Fruit fly (Drosophila melanogaster) ovary, adult (tissue): ENCODE results near the gene CG7728.

Experiments used
- CG17801 ChIP-seq: fragments of 200-800 bp; optimal IDR thresholded peaks from 2 replicates; lab custom pipeline; 2019; ENCODE audit warnings: missing biosample characterization, mild to moderate bottlenecking, missing genetic modification characterization, moderate library complexity; ENCODE audit not compliant: partially characterized antibody

CG7728 gene

dm6 chr3L:17008911-17009364, 7.4 kb upstream of the CG7728 start:
- TF ChIP-seq CG17801, result no peak

- peak; percentile 82 for TF ChIP-seq CG17801
These were observed 6.4 kb upstream of the CG7728 start for dm6 chr3L:17009715-17010491.

DNA sequence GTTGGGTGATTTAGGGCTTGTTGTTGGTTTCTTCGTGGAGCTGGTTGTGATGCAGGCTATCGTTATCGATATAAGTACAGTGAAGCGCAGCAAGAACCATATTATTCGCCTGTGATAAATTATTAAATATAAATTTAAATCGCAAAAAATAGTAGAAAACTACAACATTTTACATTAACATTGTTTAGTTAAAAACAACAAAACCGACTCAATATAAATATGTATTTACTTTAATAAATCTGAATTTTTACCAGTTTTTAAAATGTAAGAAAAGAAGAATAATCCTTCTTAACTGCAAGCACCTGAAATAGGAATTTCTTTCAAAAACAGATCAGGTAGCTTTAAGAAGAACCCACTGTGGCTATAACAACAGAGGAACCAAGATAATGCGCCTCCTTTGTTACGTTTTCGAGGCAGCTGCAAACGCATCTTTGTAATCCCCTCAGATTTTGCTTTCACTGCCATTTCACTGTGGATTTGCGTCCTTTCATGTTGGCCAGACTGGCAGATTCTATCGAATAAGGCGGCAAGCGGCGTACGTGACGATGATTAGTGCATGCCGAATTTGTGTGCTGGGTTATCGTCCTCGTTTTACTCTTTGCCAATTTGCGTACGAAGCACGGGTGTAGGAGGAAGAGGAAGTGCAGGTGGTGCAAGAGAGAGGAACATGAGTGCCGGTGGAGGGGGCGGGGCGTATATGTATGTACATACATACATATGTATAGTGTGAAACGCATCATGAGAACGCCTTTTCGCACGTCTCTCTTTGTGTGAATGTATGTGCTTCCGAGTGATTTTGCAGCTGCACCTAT, 5.6 kb upstream of the CG7728 start:
- TF ChIP-seq CG17801, result no peak

DNA sequence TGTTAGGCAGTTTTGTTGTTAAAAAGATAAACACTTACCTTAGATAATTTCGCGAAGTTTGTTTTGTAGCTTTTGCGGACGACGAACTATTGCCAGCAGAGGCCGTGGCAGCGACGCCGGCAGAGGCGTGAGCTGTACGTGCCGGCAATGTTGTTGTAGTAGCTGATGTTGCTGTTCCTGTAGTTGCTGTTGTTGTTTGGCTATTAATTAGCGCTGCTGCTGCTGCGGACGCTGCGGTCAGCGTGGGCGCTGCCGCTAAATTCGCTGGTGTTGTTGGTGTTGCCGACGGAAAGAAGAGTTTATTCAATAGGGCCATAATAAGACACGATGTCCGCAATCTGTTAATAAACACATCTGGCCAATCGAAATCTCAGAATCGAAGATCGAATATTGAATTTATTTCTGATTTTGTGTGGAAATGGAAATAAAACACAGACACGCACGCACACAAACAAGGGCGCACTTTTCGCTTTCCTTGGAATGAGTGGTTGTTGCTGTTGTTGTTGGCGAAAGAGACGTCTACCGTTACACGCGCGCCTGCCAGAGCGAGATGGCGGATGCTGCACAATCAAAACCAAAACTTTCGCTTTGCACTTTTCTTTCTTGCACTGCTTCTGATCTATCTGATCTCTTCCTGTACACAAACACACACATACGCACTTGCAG, 4.9 kb upstream of the CG7728 start:
- TF ChIP-seq CG17801, result no peak

- peak; percentile 51 for TF ChIP-seq CG17801
These were observed 4.2 kb upstream of the CG7728 start, which contains the start of gene CG3764 for dm6 chr3L:17012017-17012719. CG3764 (minus strand) TSS chr3L:17012565.

DNA sequence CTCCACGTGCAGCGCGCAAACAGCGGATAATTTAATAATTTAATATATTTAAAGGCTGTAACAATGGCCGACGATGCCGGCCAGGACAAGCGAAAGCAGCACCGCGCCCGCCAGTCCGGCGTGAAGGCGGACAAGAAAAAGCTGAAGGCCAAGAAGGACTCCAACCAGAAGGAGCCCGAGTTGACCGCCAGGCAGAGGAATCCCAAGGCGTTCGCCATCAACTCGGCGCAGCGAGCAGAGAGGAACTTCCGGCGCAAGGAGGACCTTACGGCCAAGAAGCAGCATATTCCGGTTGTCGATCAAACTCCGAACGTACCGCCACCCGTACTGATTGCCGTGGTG, 211 bp downstream of the CG7728 start:
- no peak for TF ChIP-seq CG17801

DNA sequence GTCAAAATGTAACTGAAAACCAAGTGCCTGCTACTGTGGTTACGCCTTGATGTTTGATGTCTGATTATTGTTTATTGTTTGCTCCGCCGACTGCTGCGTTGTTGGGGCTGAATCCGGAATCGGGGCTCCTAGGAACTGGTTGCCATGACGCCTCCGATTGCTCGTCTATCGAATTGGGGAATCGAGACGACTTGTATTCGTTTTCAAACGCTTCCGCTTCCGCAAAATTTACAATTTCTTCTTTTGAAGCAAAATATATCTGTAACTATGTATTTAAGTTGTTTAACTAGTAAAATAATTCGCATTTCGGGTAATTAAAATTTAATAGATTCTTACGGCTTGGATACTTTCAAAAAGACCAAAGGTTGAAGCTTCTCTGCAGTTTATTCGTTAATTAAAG, 6.4 kb downstream of the CG7728 start, which contains the start of gene CG6652:
Gene CG6652 (minus strand): TSS at position 101 of the 400 bp plus-strand sequence.
- no peak for TF ChIP-seq CG17801

DNA sequence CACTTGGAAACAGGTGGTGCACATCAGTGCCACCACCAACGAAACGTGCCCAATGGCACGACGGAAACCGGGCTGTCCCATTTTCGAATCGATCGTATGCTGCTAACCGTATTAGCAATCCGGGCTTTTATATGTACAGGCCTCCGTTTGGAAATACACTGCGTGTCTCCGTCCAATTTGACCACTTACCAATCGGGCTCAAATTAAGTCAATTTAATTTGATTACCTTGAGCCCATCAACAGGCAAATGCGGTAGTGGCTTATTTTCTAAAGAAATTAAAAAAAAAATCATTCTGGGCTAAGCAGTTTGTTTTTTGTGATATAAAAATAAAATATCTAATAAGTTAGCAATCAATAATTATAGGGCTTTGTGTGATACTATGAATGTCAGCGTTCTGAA, 7.3 kb downstream of the CG7728 start, which contains the start of gene a10:
Gene a10 (minus strand): TSS at position 101 of the 400 bp plus-strand sequence.
- no peak for TF ChIP-seq CG17801

DNA sequence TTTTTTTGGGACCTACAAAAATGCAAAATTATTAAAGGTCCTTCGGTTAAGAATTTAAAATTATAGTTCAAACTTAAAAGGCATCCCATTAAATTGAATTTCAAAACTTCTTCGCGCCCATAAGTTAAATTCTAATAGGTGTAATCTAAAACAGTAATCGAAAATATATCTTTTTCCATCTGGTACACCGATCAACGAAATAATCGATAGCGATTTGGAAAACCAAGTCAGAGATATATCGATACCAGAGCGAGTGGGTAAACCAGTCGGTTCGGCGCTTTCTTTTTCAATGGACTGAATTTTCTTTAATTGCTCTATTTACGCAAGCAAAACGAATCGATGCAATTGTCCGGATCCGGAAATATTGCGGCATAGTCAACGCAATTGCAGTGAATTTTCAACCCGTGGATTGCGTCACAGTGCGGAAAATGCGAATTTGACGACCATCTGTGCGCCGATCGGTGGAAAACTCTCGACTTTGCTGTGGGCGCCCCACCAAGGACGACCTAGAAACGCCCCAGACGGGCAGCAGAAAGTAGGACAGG, 7.8 kb downstream of the CG7728 start, which contains the start of gene Fit2:
Gene Fit2 (plus strand): TSS at position 234 of the 545 bp plus-strand sequence.
- TF ChIP-seq CG17801, result no peak

dm6 chr3L:17027310-17027709, 11.0 kb downstream of the CG7728 start, which contains the start of gene CG7730:
CG7730 (plus strand) TSS chr3L:17027515.
- no peak for TF ChIP-seq CG17801

dm6 chr3L:17031971-17032370, 15.6 kb downstream of the CG7728 start, which contains the start of gene Ilp8:
Ilp8 (minus strand) TSS chr3L:17032080.
- TF ChIP-seq CG17801, result no peak

DNA sequence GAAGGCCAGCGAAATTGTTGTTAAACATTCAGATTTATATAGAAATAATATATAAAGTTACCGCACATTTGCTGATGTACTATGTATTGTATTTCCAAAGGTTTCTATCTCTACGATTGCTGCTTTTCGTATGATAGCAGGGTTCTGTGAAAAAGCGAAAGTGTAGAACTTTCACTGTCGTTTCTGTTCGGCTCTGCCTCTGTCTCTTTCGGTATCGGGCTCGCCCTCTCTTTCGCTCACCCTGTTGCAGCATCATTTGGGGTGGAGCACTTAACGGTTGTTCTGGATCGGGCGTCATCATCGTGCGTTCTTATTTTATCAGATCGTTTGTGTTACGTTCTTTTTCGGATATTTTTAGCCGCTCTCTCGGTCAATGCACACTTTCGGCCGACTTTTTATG, 17.0 kb downstream of the CG7728 start:
- no peak for TF ChIP-seq CG17801

dm6 chr3L:17035492-17035891, 19.2 kb downstream of the CG7728 start, which contains the start of gene beg:
beg (plus strand) TSS chr3L:17035668.
- no peak for TF ChIP-seq CG17801

- TF ChIP-seq CG17801, result peak; percentile 38
These were observed 26.1 kb downstream of the CG7728 start, which contains the start of the genes scaf6 and Papst2 for dm6 chr3L:17042297-17042921. scaf6 (minus strand) TSS chr3L:17042574. Papst2 (plus strand) TSS chr3L:17042797.

DNA sequence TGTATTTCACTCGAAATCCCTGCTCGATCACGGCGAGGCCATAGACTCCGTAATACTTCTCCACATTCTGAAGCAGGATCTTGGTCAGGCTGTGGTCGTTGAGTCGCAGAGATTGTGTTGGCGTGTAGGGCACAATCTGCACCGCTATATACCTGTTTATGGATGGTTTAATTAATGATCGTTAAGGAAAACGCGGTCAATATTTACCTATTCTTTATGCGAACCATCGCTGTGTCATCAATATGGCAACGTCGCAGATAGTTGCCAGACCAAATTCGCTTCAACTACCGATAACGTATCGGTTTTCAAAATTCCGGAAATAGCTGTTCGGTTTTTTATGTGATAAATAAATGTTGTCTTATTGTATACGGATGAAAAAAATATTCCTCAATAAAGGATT, 28.5 kb downstream of the CG7728 start, which contains the start of gene Pop5:
Gene Pop5 (minus strand): TSS at position 240 of the 400 bp plus-strand sequence.
- peak; percentile 2 for TF ChIP-seq CG17801
